Worm (Caenorhabditis elegans): Measurements from ENCODE around the gene R02E4.1.

The R02E4.1 gene

ce11 chrX:4128684-4129083 is 24.3 kb upstream of the R02E4.1 start:
- TF ChIP-seq nhr-129 (tag; optimal IDR thresholded peaks at IDR 0.05): no peak

DNA sequence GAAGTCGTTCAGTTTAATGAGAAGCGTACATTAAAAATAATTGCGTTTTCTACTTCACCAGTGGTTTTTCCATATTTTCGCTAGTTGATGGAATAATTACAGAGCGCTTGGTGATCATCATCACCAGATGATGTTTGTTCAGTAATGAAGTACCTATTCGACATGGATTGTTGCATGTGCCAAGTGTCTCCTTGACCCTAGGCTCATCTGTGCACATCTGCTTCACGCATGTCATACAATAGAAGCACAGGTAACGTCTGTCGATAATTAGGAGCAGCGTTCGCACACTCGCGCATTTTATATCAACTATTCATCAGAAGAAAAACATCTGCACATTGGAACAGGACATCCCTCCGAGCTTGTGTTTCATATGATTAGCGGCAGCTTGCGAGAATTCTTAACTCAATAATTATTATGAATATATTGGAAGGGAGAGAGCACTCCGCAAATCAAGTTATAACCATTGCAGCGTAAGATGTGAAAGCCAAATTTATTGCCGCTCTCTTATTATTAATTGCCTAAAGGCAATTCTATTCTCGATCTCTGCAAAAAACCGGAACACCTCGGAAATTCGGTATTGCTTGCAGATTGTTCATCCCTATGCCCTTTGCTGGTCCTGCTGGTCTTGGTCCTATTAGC is 20.9 kb upstream of the R02E4.1 start:
- no peak for TF ChIP-seq ztf-1 (GFP tag; conservative IDR thresholded peaks at IDR 0.05)
- no peak for TF ChIP-seq lin-11 (tag; optimal IDR thresholded peaks at IDR 0.05)
- no peak for TF ChIP-seq nhr-12 (tag; optimal IDR thresholded peaks at IDR 0.05)
- TF ChIP-seq mab-5 (tag; optimal IDR thresholded peaks at IDR 0.05): no peak
- no peak for TF ChIP-seq dmd-4 (tag; optimal IDR thresholded peaks at IDR 0.05)
- no peak for TF ChIP-seq mdl-1 (tag; optimal IDR thresholded peaks at IDR 0.05)
- no peak for TF ChIP-seq unc-55 (GFP tag; optimal IDR thresholded peaks at IDR 0.05)
- TF ChIP-seq lin-39 (tag; optimal IDR thresholded peaks at IDR 0.05): no peak
- TF ChIP-seq sma-3 (GFP tag; optimal IDR thresholded peaks at IDR 0.05): no peak
- TF ChIP-seq sem-4 (tag; optimal IDR thresholded peaks at IDR 0.05): no peak
- no peak for TF ChIP-seq lsy-2 (tag; optimal IDR thresholded peaks at IDR 0.05)
- TF ChIP-seq ZK546.5 (tag; optimal IDR thresholded peaks at IDR 0.05): no peak
- TF ChIP-seq Y55F3AM.14 (GFP tag; optimal IDR thresholded peaks at IDR 0.05): no peak
- no peak for TF ChIP-seq ztf-11 (tag; optimal IDR thresholded peaks at IDR 0.05)
- TF ChIP-seq R02D3.7 (tag; optimal IDR thresholded peaks at IDR 0.05): no peak
- no peak for TF ChIP-seq alr-1 (tag; optimal IDR thresholded peaks at IDR 0.05)
- TF ChIP-seq peb-1 (tag; optimal IDR thresholded peaks at IDR 0.05): no peak
- TF ChIP-seq nhr-77 (tag; optimal IDR thresholded peaks at IDR 0.05): no peak
- no peak for TF ChIP-seq lin-13 (GFP tag; optimal IDR thresholded peaks at IDR 0.05)

- no peak for TF ChIP-seq nhr-77 (tag; optimal IDR thresholded peaks at IDR 0.05)
- TF ChIP-seq nhr-21 (tag; optimal IDR thresholded peaks at IDR 0.05): no peak
- TF ChIP-seq Y55F3AM.14 (GFP tag; optimal IDR thresholded peaks at IDR 0.05): no peak
- no peak for TF ChIP-seq ama-1 (optimal IDR thresholded peaks at IDR 0.05)
- no peak for TF ChIP-seq nhr-6 (tag; optimal IDR thresholded peaks at IDR 0.05)
- no peak for TF ChIP-seq lin-39 (tag; optimal IDR thresholded peaks at IDR 0.05)
- TF ChIP-seq nhr-25 (tag; optimal IDR thresholded peaks at IDR 0.05): no peak
These were observed 19.0 kb upstream of the R02E4.1 start for ce11 chrX:4123368-4123767.

DNA sequence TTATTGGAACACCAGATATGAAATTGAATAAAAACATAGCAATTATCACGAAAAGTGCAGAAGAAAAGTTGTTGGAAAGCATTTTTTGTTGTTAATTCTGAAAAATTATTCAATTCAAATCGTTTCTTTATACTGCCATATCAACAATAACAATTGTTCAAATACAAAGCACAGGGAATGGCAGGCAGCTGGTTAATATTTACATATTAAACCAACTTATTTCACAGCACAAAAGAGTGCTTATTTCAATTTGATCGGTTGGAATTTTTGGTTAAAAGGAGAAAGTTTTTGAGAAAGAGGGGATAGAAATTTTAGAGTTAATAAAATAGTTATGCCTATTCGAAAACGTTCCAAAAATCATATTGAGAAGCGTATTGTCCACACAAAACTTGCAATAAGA is 16.6 kb upstream of the R02E4.1 start, which contains the start of gene F09F9.3:
F09F9.3 (minus strand) TSS at position 101 of the 400 bp plus-strand sequence.
- TF ChIP-seq sma-9 (GFP tag; optimal IDR thresholded peaks at IDR 0.05): no peak
- TF ChIP-seq sma-9 (tag; optimal IDR thresholded peaks at IDR 0.05): no peak
- TF ChIP-seq lsy-2 (tag; optimal IDR thresholded peaks at IDR 0.05): no peak
- no peak for TF ChIP-seq skn-1 (tag; optimal IDR thresholded peaks at IDR 0.05)
- TF ChIP-seq nhr-21 (tag; optimal IDR thresholded peaks at IDR 0.05): no peak
- TF ChIP-seq nhr-129 (tag; optimal IDR thresholded peaks at IDR 0.05): no peak
- TF ChIP-seq mab-5 (tag; optimal IDR thresholded peaks at IDR 0.05): no peak
- no peak for TF ChIP-seq nhr-237 (tag; optimal IDR thresholded peaks at IDR 0.05)
- TF ChIP-seq blmp-1 (tag; optimal IDR thresholded peaks at IDR 0.05; ENCODE audit: insufficient read depth): no peak
- TF ChIP-seq peb-1 (tag; optimal IDR thresholded peaks at IDR 0.05): no peak
- TF ChIP-seq gmeb-1 (tag; optimal IDR thresholded peaks at IDR 0.05): no peak
- TF ChIP-seq ztf-4 (tag; optimal IDR thresholded peaks at IDR 0.05): no peak
- no peak for TF ChIP-seq dmd-4 (tag; optimal IDR thresholded peaks at IDR 0.05)
- TF ChIP-seq egl-27 (tag; optimal IDR thresholded peaks at IDR 0.05): no peak
- no peak for TF ChIP-seq ZK546.5 (tag; optimal IDR thresholded peaks at IDR 0.05)
- no peak for TF ChIP-seq zag-1 (tag; optimal IDR thresholded peaks at IDR 0.05)
- TF ChIP-seq unc-39 (tag; optimal IDR thresholded peaks at IDR 0.05): no peak

ce11 chrX:4117626-4118025 is 13.3 kb upstream of the R02E4.1 start, which contains the start of gene F09F9.5:
TSS of gene F09F9.5 (plus strand) at chrX:4117926.
- TF ChIP-seq nhr-11 (tag; optimal IDR thresholded peaks at IDR 0.05) (no peak), nhr-77 (tag; optimal IDR thresholded peaks at IDR 0.05) (no peak), mdl-1 (tag; optimal IDR thresholded peaks at IDR 0.05) (no peak), Y55F3AM.14 (GFP tag; optimal IDR thresholded peaks at IDR 0.05) (no peak), gmeb-1 (tag; optimal IDR thresholded peaks at IDR 0.05) (no peak), skn-1 (tag; optimal IDR thresholded peaks at IDR 0.05) (no peak), nhr-25 (tag; optimal IDR thresholded peaks at IDR 0.05) (no peak), mbf-1 (tag; optimal IDR thresholded peaks at IDR 0.05) (no peak), alr-1 (tag; optimal IDR thresholded peaks at IDR 0.05) (no peak), aly-2 (tag; optimal IDR thresholded peaks at IDR 0.05) (no peak), nhr-23 (tag; optimal IDR thresholded peaks at IDR 0.05) (no peak), F13H6.1 (tag; optimal IDR thresholded peaks at IDR 0.05) (no peak), nhr-6 (tag; optimal IDR thresholded peaks at IDR 0.05) (no peak), sma-3 (GFP tag; optimal IDR thresholded peaks at IDR 0.05) (no peak), ztf-4 (tag; optimal IDR thresholded peaks at IDR 0.05) (no peak)
